Fruit fly (Drosophila melanogaster): Measurements from ENCODE around the gene Ir7a.

The Ir7a gene

DNA sequence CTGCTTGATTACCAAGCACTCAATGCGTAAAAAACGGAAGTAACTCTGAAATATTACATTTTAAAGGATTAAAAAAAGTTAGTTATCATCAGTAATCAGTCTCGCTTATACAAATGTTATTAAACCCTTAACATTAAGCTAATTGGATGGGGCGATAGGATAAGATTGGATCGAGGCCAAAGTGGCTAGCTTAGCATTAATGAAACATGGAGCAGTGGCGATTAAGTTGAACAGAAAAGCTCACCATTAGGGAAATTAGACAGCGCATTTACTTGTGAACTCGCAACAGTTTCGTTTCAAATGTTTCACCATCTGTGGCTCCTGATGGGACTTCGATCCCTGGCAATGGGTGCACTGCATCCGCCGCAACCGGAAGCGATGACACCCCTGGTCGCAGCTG is at the start of gene Ir7a:
TSS of gene Ir7a (plus strand) at position 301 of the 400 bp plus-strand sequence.
- TF ChIP-seq EcR (GFP tag; optimal IDR thresholded peaks at IDR 0.05) (no peak), CG8478 (optimal IDR thresholded peaks at IDR 0.05) (no peak), Dll (optimal IDR thresholded peaks at IDR 0.05) (no peak), usp (GFP tag; optimal IDR thresholded peaks at IDR 0.05) (no peak), pan (optimal IDR thresholded peaks at IDR 0.05) (no peak), psq (optimal IDR thresholded peaks at IDR 0.05) (no peak)

- TF ChIP-seq usp (GFP tag; optimal IDR thresholded peaks at IDR 0.05) (no peak), Dll (optimal IDR thresholded peaks at IDR 0.05) (no peak)
Measured at dm6 chrX:7715433-7715832, 49.3 kb upstream of the Ir7a start.

DNA sequence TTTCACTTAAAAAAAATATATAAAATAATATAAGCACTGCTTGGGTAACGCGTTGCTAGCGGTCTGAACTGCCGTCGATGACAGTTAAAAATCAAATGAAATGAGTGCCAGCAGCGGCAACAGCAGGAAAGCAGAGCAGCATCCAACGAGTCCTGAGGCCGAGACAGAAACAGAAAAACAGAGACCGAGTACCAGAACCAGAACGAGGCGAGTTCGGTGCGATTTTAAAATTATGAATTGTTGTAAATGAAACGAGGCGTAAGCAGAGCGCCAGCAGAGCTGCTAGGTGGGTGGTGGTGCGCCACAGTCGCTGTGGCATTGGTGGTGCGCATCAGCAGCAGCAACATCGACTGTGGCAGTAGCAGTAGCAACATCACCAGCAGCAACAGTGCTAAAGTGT is 47.0 kb upstream of the Ir7a start, which contains the start of gene CG15478:
TSS of gene CG15478 (minus strand) at position 101 of the 400 bp plus-strand sequence.
- TF ChIP-seq EcR (GFP tag; optimal IDR thresholded peaks at IDR 0.05) (no peak), CG8478 (optimal IDR thresholded peaks at IDR 0.05) (no peak), usp (GFP tag; optimal IDR thresholded peaks at IDR 0.05) (no peak), Dll (optimal IDR thresholded peaks at IDR 0.05) (no peak), pan (optimal IDR thresholded peaks at IDR 0.05) (no peak), psq (optimal IDR thresholded peaks at IDR 0.05) (no peak)

DNA sequence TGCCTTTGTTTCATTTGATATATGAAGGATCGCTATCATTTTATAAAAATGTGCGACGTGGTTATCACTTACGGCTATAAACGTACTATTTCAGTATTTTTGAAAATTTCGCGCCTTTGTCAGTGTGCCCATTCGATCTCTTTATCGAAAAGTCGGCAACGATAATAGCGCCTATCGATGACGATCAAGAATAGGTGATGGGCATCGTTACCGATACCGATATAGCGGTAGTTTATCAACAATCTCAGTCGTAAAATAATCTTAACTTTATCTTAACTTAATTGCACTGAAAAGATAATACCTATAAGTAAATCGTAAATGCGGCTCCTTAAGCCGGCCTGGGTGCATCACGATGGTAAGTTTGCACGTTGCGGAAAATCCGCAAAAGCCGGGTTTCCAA is 42.9 kb upstream of the Ir7a start, which contains the start of gene Hira:
TSS of gene Hira (plus strand) at position 215 of the 400 bp plus-strand sequence.
- no peak for TF ChIP-seq pan (optimal IDR thresholded peaks at IDR 0.05)
- TF ChIP-seq EcR (GFP tag; optimal IDR thresholded peaks at IDR 0.05) = no peak
- no peak for TF ChIP-seq Dll (optimal IDR thresholded peaks at IDR 0.05)
- TF ChIP-seq psq (optimal IDR thresholded peaks at IDR 0.05) = no peak
- TF ChIP-seq usp (GFP tag; optimal IDR thresholded peaks at IDR 0.05) = no peak
- no peak for TF ChIP-seq CG8478 (optimal IDR thresholded peaks at IDR 0.05)

DNA sequence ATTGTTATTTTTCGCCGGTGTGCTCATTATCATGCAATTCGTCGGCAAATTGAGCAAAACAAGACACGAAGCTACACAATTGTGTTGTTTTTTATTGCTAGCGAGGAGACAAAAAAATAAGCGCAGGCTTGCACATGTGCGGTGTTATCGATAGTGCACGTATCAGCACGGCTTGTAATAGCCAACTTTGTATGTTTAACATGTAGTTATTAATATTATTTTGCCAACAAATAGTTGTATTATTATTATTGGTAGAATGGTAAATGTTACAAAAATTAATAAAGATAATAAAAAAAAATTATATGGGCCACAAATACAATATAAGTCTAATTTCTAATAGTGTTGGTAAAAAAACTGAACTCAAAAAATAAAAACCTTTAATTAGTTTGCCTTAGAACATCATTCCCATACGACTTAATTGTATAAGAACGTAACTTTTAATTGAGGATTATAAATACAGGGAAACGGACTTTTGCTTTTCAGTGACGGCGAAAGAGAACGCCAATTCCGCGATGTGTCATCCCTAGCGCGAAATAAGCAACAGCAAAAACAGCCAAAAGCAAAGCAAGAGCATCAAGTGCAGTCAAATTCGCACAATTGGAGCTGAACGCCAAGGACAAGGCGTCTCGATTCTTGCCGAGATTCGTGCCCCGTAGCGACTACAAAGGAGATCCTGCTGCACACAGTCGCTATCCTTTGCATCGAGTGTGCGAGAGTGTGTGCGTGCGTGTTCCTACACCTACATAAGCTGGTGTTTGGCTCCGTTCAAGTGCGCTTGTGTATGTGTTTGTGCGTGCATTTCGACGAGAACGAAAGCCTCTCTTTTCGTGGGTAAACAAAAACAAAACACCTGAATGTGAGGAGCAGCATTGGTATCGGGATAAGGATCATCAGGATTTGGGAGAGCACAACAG is 36.3 kb upstream of the Ir7a start, which contains the start of the genes NELF-B and CG12155:
TSS of gene NELF-B (minus strand) at position 111 of the 914 bp plus-strand sequence.
TSS of gene CG12155 (plus strand) at position 505 of the 914 bp plus-strand sequence.
- no peak for TF ChIP-seq pan (optimal IDR thresholded peaks at IDR 0.05)
- no peak for TF ChIP-seq Dll (optimal IDR thresholded peaks at IDR 0.05)
- no peak for TF ChIP-seq CG8478 (optimal IDR thresholded peaks at IDR 0.05)
- TF ChIP-seq psq (optimal IDR thresholded peaks at IDR 0.05) = no peak

DNA sequence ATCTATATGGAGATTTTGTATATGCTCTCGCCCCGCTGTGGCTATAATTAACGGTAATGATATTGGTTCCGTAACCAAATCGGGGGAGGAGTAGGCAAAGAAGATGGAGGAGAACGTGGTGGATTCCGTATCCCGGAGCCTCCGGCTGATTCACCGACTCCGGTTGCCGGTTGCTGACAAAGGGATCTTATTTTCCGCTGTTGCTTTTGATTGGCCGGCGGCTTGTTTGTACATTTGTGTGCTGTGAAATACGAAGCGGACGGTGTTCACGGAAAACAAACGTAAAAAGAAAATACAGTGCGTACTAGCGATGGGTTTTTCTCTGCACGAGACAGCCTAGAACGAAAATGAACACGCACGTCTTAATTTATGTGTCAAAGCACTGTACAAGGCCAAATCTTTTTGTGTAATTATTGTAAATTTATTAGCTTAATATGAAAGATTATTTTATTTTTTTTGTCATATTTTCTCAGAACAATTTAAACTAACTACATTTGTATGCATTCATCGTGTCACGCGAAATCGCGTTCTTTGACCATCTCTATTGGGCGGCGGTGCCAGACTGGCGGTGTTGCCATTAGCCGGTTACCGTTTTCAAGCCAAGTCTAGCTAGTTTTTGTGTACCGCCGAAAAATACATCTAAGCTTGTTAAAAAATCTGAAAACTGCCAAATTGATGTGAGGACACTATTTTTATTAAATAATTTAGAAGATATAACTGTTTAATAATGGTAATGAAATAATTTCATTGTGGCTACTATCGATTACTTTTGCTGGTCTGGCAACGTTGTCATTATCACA is 30.5 kb upstream of the Ir7a start, which contains the start of the genes Pdp and Rab39:
TSS of gene Pdp (minus strand) at position 521 of the 800 bp plus-strand sequence.
TSS of gene Rab39 (plus strand) at position 793 of the 800 bp plus-strand sequence.
- TF ChIP-seq usp (GFP tag; optimal IDR thresholded peaks at IDR 0.05) (no peak), Dll (optimal IDR thresholded peaks at IDR 0.05) (no peak)

dm6 chrX:7735262-7735661 is 29.5 kb upstream of the Ir7a start:
- TF ChIP-seq usp (GFP tag; optimal IDR thresholded peaks at IDR 0.05) (no peak), psq (optimal IDR thresholded peaks at IDR 0.05) (no peak), pan (optimal IDR thresholded peaks at IDR 0.05) (no peak), Dll (optimal IDR thresholded peaks at IDR 0.05) (no peak), EcR (GFP tag; optimal IDR thresholded peaks at IDR 0.05) (no peak), CG8478 (optimal IDR thresholded peaks at IDR 0.05) (no peak)

DNA sequence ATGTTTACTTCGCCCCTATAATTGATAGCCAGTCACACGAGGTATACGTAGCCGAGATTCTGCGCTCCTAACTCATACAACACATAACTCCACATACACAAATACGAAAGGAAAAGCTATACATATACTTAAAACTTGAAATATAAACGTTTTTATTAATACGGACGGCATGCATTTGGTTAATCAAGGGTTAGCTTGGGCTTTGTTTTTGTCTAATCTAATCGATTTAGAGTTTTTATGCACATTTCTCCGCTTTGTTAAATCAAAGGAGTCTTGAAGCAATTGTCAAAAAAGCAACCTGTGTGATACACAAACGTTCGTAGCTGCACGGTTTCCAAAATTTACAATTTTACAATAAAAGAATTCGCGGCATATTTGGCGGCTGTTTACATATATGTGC is 28.2 kb upstream of the Ir7a start, which contains the start of gene Tom40:
TSS of gene Tom40 (plus strand) at position 301 of the 400 bp plus-strand sequence.
- TF ChIP-seq Dll (optimal IDR thresholded peaks at IDR 0.05) (no peak), CG8478 (optimal IDR thresholded peaks at IDR 0.05) (no peak), psq (optimal IDR thresholded peaks at IDR 0.05) (no peak), EcR (GFP tag; optimal IDR thresholded peaks at IDR 0.05) (no peak), usp (GFP tag; optimal IDR thresholded peaks at IDR 0.05) (no peak), pan (optimal IDR thresholded peaks at IDR 0.05) (no peak)

- TF ChIP-seq pan (optimal IDR thresholded peaks at IDR 0.05) (no peak), psq (optimal IDR thresholded peaks at IDR 0.05) (no peak)
Measured at dm6 chrX:7737156-7737771, 27.5 kb upstream of the Ir7a start.

dm6 chrX:7744036-7744435 is 20.7 kb upstream of the Ir7a start:
- TF ChIP-seq CG8478 (optimal IDR thresholded peaks at IDR 0.05) (no peak), psq (optimal IDR thresholded peaks at IDR 0.05) (no peak), EcR (GFP tag; optimal IDR thresholded peaks at IDR 0.05) (no peak), usp (GFP tag; optimal IDR thresholded peaks at IDR 0.05) (no peak)

DNA sequence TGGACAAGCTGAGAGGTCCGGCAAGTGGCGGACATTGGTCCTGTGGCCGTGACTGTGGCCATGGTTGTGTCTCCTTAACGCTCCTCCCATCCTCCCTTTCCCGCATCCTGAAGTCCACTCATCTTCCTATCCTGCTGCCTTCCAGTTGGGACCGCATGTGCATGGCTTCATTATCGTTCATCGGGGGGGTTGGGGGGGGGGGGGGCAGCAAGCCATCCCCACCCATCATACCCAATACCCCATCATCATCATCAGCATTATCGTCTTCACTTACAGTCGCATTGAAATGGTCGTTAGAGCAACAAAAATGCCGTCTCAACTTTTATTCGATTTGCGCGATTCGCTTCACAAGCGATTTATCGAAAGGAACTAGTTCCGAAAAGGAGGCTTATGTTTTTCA is 18.4 kb upstream of the Ir7a start:
- TF ChIP-seq CG8478 (optimal IDR thresholded peaks at IDR 0.05) = no peak
- no peak for TF ChIP-seq usp (GFP tag; optimal IDR thresholded peaks at IDR 0.05)

Measured in whole organism.